Worm (Caenorhabditis elegans) whole organism, young adult: Measurements from ENCODE around the gene C24H12.1.
"Not testable (repeated sequence)": the region's sequence is repeated elsewhere in the genome, so short reads cannot be mapped to it uniquely, and the experiment has no call there.

Source experiments
- B0035.1 ChIP-seq: sonication (generic microtip); optimal IDR thresholded peaks from 2 replicates; lab custom pipeline; 2016; ENCODE audit warnings: missing genetic modification characterization, mild to moderate bottlenecking, missing compliant biosample characterization, missing genotype, missing genetic modification reagents
- C17E4.6 ChIP-seq: fragments of 200-800 bp; sonication (Bioruptor generic); IDR thresholded peaks from 2 replicates; pipeline ENCODE4 v1.3.6; 2022; ENCODE audit warnings: missing genetic modification reagents, missing genetic modification characterization, missing compliant biosample characterization
- D2030.7 ChIP-seq: fragments of 200-800 bp; sonication (Bioruptor generic); IDR thresholded peaks from 2 replicates; pipeline ENCODE4 v1.3.6; 2022; ENCODE audit warnings: missing genetic modification reagents, missing genetic modification characterization, missing compliant biosample characterization
- F55B11.4 ChIP-seq: sonication (generic microtip); optimal IDR thresholded peaks from 2 replicates; lab custom pipeline; 2016; ENCODE audit warnings: missing compliant biosample characterization, missing genetic modification characterization, borderline replicate concordance; ENCODE audit not compliant: insufficient read depth
- K11D2.4 ChIP-seq: fragments of 200-800 bp; sonication (Bioruptor generic); IDR thresholded peaks from 2 replicates; pipeline ENCODE4 v1.3.6; 2022; ENCODE audit warnings: missing genetic modification reagents, missing genetic modification characterization, missing compliant biosample characterization
- Y53G8AR.9 ChIP-seq: fragments of 200-800 bp; sonication (Bioruptor generic); conservative IDR thresholded peaks from 2 replicates; pipeline ENCODE4 v1.3.6; 2022; ENCODE audit warnings: missing genetic modification reagents, missing genetic modification characterization, missing compliant biosample characterization
- Y67H2A.10 ChIP-seq: fragments of 200-800 bp; sonication (Bioruptor generic); conservative IDR thresholded peaks from 2 replicates; pipeline ENCODE4 v1.3.6; 2022; ENCODE audit warnings: missing genetic modification reagents, missing genetic modification characterization, missing compliant biosample characterization
- ZK185.1 ChIP-seq: sonication (generic microtip); optimal IDR thresholded peaks from 2 replicates; lab custom pipeline; 2016; ENCODE audit warnings: mild to moderate bottlenecking, missing genetic modification characterization, missing compliant biosample characterization; ENCODE audit not compliant: poor library complexity, severe bottlenecking
- ama-1 ChIP-seq, 3 experiments: fragments of 150-350 bp in 1 of 3; sonication (generic microtip) in 2 of 3; optimal IDR thresholded peaks; 2 replicates each; lab custom pipeline; 2014 to 2018; ENCODE audit warnings: missing biosample characterization in 2 of 3, missing genetic modification characterization in 2 of 3, missing genetic modification reagents in 2 of 3
- ccch-3 ChIP-seq: fragments of 200-800 bp; sonication (Bioruptor generic); optimal IDR thresholded peaks from 2 replicates; lab custom pipeline; 2018; ENCODE audit warnings: mild to moderate bottlenecking, missing genetic modification characterization, missing compliant biosample characterization
- cebp-1 ChIP-seq, 2 experiments: fragments of 200-800 bp in 1 of 2; sonication (Bioruptor generic) in 1 of 2; sonication (generic microtip) in 1 of 2; IDR thresholded peaks in 1 of 2; optimal IDR thresholded peaks in 1 of 2; 2 replicates each; pipeline versions ENCODE4 v1.3.6 to Lab custom; 2017 to 2022; ENCODE audit warnings: missing compliant biosample characterization in 2 of 2, missing genetic modification characterization in 2 of 2, mild to moderate bottlenecking in 1 of 2, missing genetic modification reagents in 1 of 2, moderate library complexity in 1 of 2
- cebp-2 ChIP-seq: fragments of 200-800 bp; sonication (Bioruptor generic); IDR thresholded peaks from 2 replicates; pipeline ENCODE4 v1.3.6; 2022; ENCODE audit warnings: missing genetic modification characterization, missing compliant biosample characterization
- ceh-100 ChIP-seq: fragments of 200-800 bp; sonication (Bioruptor generic); IDR thresholded peaks from 2 replicates; pipeline ENCODE4 v1.3.6; 2022; ENCODE audit warnings: missing genetic modification reagents, missing genetic modification characterization, missing compliant biosample characterization
- ceh-40 ChIP-seq: fragments of 200-800 bp; sonication (Bioruptor generic); IDR thresholded peaks from 2 replicates; pipeline ENCODE4 v1.3.6; 2022; ENCODE audit warnings: missing genetic modification characterization, missing compliant biosample characterization
- chd-7 ChIP-seq: sonication (generic microtip); optimal IDR thresholded peaks from 2 replicates; lab custom pipeline; 2016; ENCODE audit warnings: mild to moderate bottlenecking, missing genetic modification characterization, moderate library complexity, missing compliant biosample characterization
- dox-1 ChIP-seq: fragments of 200-800 bp; sonication (Bioruptor generic); IDR thresholded peaks from 2 replicates; pipeline ENCODE4 v1.3.6; 2022; ENCODE audit warnings: missing genetic modification reagents, missing genetic modification characterization, missing compliant biosample characterization
- egl-44 ChIP-seq: fragments of 200-800 bp; sonication (Bioruptor generic); IDR thresholded peaks from 2 replicates; pipeline ENCODE4 v1.3.6; 2022; ENCODE audit warnings: missing genetic modification reagents, missing genetic modification characterization, missing compliant biosample characterization
- egrh-3 ChIP-seq: fragments of 200-800 bp; sonication (Bioruptor generic); IDR thresholded peaks from 2 replicates; pipeline ENCODE4 v1.3.6; 2022; ENCODE audit warnings: missing genetic modification reagents, missing genetic modification characterization, missing compliant biosample characterization
- hlh-26 ChIP-seq: fragments of 200-800 bp; sonication (Bioruptor generic); conservative IDR thresholded peaks from 2 replicates; pipeline ENCODE4 v1.3.6; 2022; ENCODE audit warnings: missing genetic modification reagents, missing genetic modification characterization, missing compliant biosample characterization
- hmg-20 ChIP-seq: fragments of 200-800 bp; sonication (Bioruptor generic); IDR thresholded peaks from 2 replicates; pipeline ENCODE4 v1.3.6; 2022; ENCODE audit warnings: missing genetic modification reagents, missing genetic modification characterization, missing compliant biosample characterization
- let-607 ChIP-seq, 2 experiments: fragments of 200-800 bp in 1 of 2; sonication (Bioruptor generic) in 1 of 2; sonication (generic microtip) in 1 of 2; optimal IDR thresholded peaks; 2 replicates each; lab custom pipeline; 2016 to 2018; ENCODE audit warnings: mild to moderate bottlenecking in 2 of 2, missing compliant biosample characterization in 2 of 2, missing genetic modification characterization in 2 of 2, moderate library complexity in 2 of 2, missing genotype in 1 of 2
- lin-54 ChIP-seq: fragments of 200-800 bp; sonication (Bioruptor generic); optimal IDR thresholded peaks from 2 replicates; lab custom pipeline; 2018; ENCODE audit warnings: mild to moderate bottlenecking, missing genetic modification characterization, missing compliant biosample characterization
- madf-10 ChIP-seq: sonication (generic microtip); optimal IDR thresholded peaks from 2 replicates; lab custom pipeline; 2016; ENCODE audit warnings: mild to moderate bottlenecking, missing genetic modification characterization, missing compliant biosample characterization
- madf-8 ChIP-seq: fragments of 200-800 bp; sonication (Bioruptor generic); conservative IDR thresholded peaks from 2 replicates; pipeline ENCODE4 v1.3.6; 2022; ENCODE audit warnings: missing genetic modification reagents, missing genetic modification characterization, missing compliant biosample characterization
- mel-28 ChIP-seq: sonication (generic microtip); optimal IDR thresholded peaks from 2 replicates; lab custom pipeline; 2016; ENCODE audit warnings: borderline replicate concordance, mild to moderate bottlenecking, missing genetic modification characterization, missing compliant biosample characterization
- nfyb-1 ChIP-seq: fragments of 200-800 bp; sonication (Bioruptor generic); IDR thresholded peaks from 2 replicates; pipeline ENCODE4 v1.3.6; 2022; ENCODE audit warnings: missing genetic modification reagents, missing genetic modification characterization, missing compliant biosample characterization
- nhr-80 ChIP-seq: sonication (generic microtip); optimal IDR thresholded peaks from 2 replicates; lab custom pipeline; 2016; ENCODE audit warnings: missing genetic modification characterization, missing compliant biosample characterization
- pbrm-1 ChIP-seq: fragments of 200-800 bp; sonication (Bioruptor generic); IDR thresholded peaks from 2 replicates; pipeline ENCODE4 v1.3.6; 2022; ENCODE audit warnings: missing genetic modification reagents, missing genetic modification characterization, missing compliant biosample characterization
- sea-2 ChIP-seq: fragments of 200-800 bp; sonication (Bioruptor generic); IDR thresholded peaks from 2 replicates; pipeline ENCODE4 v1.3.6; 2022; ENCODE audit warnings: missing genetic modification characterization, missing compliant biosample characterization
- snpc-1.3 ChIP-seq: sonication (generic microtip); optimal IDR thresholded peaks from 2 replicates; lab custom pipeline; 2017; ENCODE audit warnings: missing genetic modification characterization, mild to moderate bottlenecking, missing compliant biosample characterization, antibody characterized with exemption, moderate library complexity, missing genotype, missing genetic modification reagents; ENCODE audit not compliant: insufficient read depth
- sptf-2 ChIP-seq: fragments of 200-800 bp; sonication (Bioruptor generic); optimal IDR thresholded peaks from 2 replicates; lab custom pipeline; 2018; ENCODE audit warnings: mild to moderate bottlenecking, missing genetic modification characterization, missing compliant biosample characterization
- tlf-1 ChIP-seq: fragments of 200-800 bp; sonication (Bioruptor generic); optimal IDR thresholded peaks from 2 replicates; lab custom pipeline; 2018; ENCODE audit warnings: mild to moderate bottlenecking, missing genetic modification characterization, missing compliant biosample characterization
- xnd-1 ChIP-seq: sonication (generic microtip); optimal IDR thresholded peaks from 2 replicates; lab custom pipeline; 2016; ENCODE audit warnings: missing genotype, missing genetic modification reagents, missing genetic modification characterization, missing compliant biosample characterization
- zfh-2 ChIP-seq: fragments of 200-800 bp; sonication (Bioruptor generic); conservative IDR thresholded peaks from 2 replicates; pipeline ENCODE4 v1.3.6; 2022; ENCODE audit warnings: missing genetic modification reagents, missing genetic modification characterization, missing compliant biosample characterization
- ztf-18 ChIP-seq: sonication (generic microtip); optimal IDR thresholded peaks from 2 replicates; lab custom pipeline; 2016; ENCODE audit warnings: missing genotype, mild to moderate bottlenecking, missing genetic modification characterization, missing compliant biosample characterization
- ztf-26 ChIP-seq: sonication (generic microtip); optimal IDR thresholded peaks from 2 replicates; lab custom pipeline; 2017; ENCODE audit warnings: missing genetic modification characterization, missing compliant biosample characterization
- ztf-3 ChIP-seq: fragments of 200-800 bp; sonication (Bioruptor generic); optimal IDR thresholded peaks from 2 replicates; lab custom pipeline; 2018; ENCODE audit warnings: mild to moderate bottlenecking, missing genetic modification characterization, missing compliant biosample characterization

C24H12.1 gene

DNA sequence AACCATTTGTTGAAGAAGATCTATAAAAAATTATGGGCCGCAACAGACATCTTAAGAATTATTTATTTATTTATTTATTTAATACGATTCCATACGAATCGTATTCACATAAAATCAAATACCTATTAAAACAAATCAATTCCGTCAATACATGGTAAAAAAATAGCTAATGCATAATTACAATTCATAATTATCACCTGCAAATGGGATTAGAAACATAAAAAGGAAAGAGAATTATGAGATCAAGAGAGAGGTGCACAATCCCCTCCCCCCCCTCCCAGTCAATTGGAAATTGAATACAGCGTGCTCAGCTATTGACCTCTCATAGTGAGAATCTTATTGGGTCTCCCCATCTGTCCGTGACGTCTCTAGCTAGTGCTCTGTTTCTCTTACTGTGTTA, at the start of gene C24H12.1:
C24H12.1 (plus strand) TSS at position 301 of the 400 bp plus-strand sequence.
- TF ChIP-seq nhr-80; ztf-26 (tag; lab: Kevin White, UChicago); ztf-3: not testable (repeated sequence)

DNA sequence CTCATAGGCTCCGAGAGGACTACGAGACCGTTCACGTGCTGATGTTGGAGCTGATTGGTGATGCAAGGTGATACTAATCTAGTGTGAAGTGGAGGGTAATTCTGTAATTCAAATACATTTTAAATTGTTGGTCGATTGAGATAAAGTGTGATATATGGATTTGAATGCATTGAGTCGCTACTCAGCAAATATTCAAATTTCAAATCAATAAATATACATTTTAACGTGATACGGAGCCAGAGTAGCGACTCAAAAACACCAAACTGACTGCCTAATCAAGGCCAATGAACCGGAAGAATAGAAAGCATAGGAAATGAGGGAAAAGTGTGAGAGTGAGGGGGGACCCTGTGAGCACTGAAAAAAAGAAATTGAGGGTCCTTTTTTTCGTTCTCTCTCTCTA, 41.9 kb upstream of the C24H12.1 start, which contains the start of gene C03H5.6:
C03H5.6 (minus strand) TSS at position 101 of the 400 bp plus-strand sequence.
- TF ChIP-seq let-607 (tag; optimal IDR thresholded peaks at IDR 0.05; lab: Kevin White, UChicago): no peak
- TF ChIP-seq K11D2.4 (GFP tag; lab: Robert Waterston, UW): no peak
- TF ChIP-seq zfh-2 (GFP tag; lab: Robert Waterston, UW): 0 out of 2 replicates have a peak, but pooled peaks have one; percentile 33
- no peak for TF ChIP-seq lin-54

DNA sequence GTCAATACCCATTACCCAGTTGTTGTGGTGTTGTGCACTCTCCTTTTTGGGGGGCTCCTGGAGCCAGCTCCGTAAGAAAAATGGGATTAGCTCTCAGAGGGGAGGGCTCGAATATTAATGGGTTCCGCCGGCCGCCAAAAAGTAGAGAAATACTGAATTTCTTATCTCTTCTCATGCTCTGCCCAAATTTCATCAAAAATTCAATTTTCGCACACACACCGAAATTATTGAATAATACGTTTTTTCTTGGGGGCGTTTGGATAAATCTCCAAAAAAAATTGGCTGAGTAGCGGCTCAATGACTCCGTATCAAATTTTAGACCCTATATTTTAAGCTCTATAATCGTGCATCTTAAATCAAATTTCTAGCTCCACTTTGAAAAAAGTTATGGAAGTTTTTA, 41.0 kb upstream of the C24H12.1 start:
- TF ChIP-seq chd-7 (no peak), snpc-1.3 (tag; lab: Kevin White, UChicago) (no peak), ztf-18 (tag; lab: Kevin White, UChicago) (no peak), egrh-3 (no peak), cebp-2 (GFP tag; lab: Robert Waterston, UW) (no peak), D2030.7 (GFP tag; lab: Robert Waterston, UW) (no peak), ama-1 (optimal IDR thresholded peaks at IDR 0.05; lab: Kevin White, UChicago) (no peak), ama-1 (GFP tag; optimal IDR thresholded peaks at IDR 0.05; lab: Kevin White, UChicago) (no peak), Y53G8AR.9 (no peak)

DNA sequence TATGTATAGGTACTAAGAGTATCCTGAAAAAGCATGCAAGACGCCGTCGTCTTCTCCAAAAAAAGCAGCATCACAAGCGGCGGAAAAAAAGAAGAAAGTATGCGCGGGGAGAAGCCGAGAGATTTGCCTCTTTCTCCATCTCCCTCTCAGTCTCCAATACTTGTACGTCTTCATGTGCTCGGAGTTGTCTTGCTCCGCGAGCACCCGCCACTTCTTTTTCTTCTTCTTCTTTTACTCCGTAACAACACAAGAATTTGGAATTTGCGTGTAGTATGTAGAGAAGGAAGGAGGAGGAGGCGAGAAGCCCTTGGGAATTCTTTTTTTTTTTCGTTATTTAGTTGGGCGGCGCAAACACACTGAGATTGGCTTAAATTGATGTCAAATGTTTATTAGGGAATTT, 40.0 kb upstream of the C24H12.1 start:
- TF ChIP-seq Y53G8AR.9: no peak
- TF ChIP-seq ceh-40 (GFP tag; lab: Robert Waterston, UW): no peak
- TF ChIP-seq zfh-2 (GFP tag; lab: Robert Waterston, UW): 0 out of 2 replicates have a peak, but pooled peaks have one; percentile 26

DNA sequence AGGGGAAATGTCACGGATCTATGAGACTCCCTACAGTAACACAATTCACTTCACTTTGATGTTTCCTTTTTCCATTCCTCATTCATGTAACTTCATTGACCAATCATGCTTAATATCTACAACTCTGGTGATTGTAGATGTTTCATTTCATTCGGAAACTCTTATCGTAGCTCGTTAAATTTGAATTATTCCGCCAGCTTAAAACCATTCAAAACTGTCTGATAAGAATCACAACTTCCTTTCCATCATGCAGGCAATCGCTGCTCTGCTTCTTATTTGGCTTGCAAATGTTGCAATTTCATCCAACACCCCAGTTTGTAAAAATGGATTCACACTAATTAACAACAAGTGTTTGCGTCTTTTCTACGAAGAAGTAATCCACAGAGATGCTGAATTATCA, 38.8 kb upstream of the C24H12.1 start, which contains the start of gene clec-10:
clec-10 (plus strand) TSS at position 244 of the 400 bp plus-strand sequence.
- no peak for TF ChIP-seq ccch-3 (GFP tag; lab: Kevin White, UChicago)
- TF ChIP-seq nhr-80: peak; percentile 35

DNA sequence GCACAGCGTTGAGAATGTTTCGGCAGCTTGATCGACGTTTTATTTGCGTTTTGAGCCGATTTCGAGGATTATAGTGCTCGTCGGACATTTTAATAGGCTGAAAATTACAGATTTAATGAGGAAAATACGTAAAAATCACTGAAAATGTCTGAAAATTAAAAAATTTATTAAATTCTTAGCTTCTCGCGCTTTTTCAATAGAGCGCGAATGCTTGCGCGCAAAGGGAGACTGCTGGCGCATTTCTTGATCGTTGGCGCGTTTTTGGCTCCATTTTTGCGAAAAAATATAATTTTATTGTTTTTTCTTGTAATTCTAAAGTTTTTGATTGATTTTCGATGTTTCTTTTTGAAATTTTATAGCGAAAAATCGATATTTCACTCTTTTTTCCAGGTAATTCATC, 30.4 kb upstream of the C24H12.1 start, which contains the start of the genes dnsn-1 and C24H12.4:
dnsn-1 (minus strand) TSS at position 101 of the 400 bp plus-strand sequence.
C24H12.4 (plus strand) TSS at position 391 of the 400 bp plus-strand sequence.
- peak; percentile 87 for TF ChIP-seq pbrm-1 (GFP tag; lab: Robert Waterston, UW)
- TF ChIP-seq cebp-1 (GFP tag; IDR thresholded peaks at IDR 0.05; lab: Robert Waterston, UW): no peak
- peak; percentile 80 for TF ChIP-seq cebp-1 (tag; optimal IDR thresholded peaks at IDR 0.05; lab: Kevin White, UChicago)
- TF ChIP-seq hmg-20 (GFP tag; lab: Robert Waterston, UW): peak; percentile 58; the same call in 1 of the 2 replicates
- TF ChIP-seq sptf-2 (GFP tag; lab: Kevin White, UChicago): no peak
- peak; percentile 18 for TF ChIP-seq madf-10 (tag; lab: Kevin White, UChicago)
- TF ChIP-seq hlh-26: no peak
- TF ChIP-seq C17E4.6: 0 out of 2 replicates have a peak, but pooled peaks have one; percentile 51
- TF ChIP-seq ztf-18 (tag; lab: Kevin White, UChicago): peak; percentile 97
- peak; percentile 34 for TF ChIP-seq nhr-80
- peak; percentile 92 for TF ChIP-seq dox-1 (GFP tag; lab: Robert Waterston, UW)
- TF ChIP-seq ceh-100 (GFP tag; lab: Robert Waterston, UW): peak; percentile 67
- no peak for TF ChIP-seq Y67H2A.10 (GFP tag; lab: Robert Waterston, UW)
- TF ChIP-seq madf-8: 0 out of 2 replicates have a peak, but pooled peaks have one; percentile 10
- no peak for TF ChIP-seq mel-28 (tag; lab: Kevin White, UChicago)
- peak; percentile 89 for TF ChIP-seq nfyb-1 (GFP tag; lab: Robert Waterston, UW)
- no peak for TF ChIP-seq F55B11.4 (tag; lab: Kevin White, UChicago)
- TF ChIP-seq ccch-3 (GFP tag; lab: Kevin White, UChicago): no peak
- no peak for TF ChIP-seq sea-2 (GFP tag; lab: Robert Waterston, UW)
- TF ChIP-seq tlf-1 (GFP tag; lab: Kevin White, UChicago): peak; percentile 80
- TF ChIP-seq xnd-1 (tag; lab: Kevin White, UChicago): peak; percentile 44
- TF ChIP-seq chd-7: no peak
- TF ChIP-seq ztf-26 (tag; lab: Kevin White, UChicago): peak; percentile 43
- TF ChIP-seq ZK185.1: peak; percentile 87
- 0 out of 2 replicates have a peak, but pooled peaks have one; percentile 20 for TF ChIP-seq egl-44 (GFP tag; lab: Robert Waterston, UW)
- TF ChIP-seq B0035.1 (tag; lab: Kevin White, UChicago): no peak
